Worm (Caenorhabditis elegans): Measurements from ENCODE around the gene Y43F8B.20.

Gene Y43F8B.20

DNA sequence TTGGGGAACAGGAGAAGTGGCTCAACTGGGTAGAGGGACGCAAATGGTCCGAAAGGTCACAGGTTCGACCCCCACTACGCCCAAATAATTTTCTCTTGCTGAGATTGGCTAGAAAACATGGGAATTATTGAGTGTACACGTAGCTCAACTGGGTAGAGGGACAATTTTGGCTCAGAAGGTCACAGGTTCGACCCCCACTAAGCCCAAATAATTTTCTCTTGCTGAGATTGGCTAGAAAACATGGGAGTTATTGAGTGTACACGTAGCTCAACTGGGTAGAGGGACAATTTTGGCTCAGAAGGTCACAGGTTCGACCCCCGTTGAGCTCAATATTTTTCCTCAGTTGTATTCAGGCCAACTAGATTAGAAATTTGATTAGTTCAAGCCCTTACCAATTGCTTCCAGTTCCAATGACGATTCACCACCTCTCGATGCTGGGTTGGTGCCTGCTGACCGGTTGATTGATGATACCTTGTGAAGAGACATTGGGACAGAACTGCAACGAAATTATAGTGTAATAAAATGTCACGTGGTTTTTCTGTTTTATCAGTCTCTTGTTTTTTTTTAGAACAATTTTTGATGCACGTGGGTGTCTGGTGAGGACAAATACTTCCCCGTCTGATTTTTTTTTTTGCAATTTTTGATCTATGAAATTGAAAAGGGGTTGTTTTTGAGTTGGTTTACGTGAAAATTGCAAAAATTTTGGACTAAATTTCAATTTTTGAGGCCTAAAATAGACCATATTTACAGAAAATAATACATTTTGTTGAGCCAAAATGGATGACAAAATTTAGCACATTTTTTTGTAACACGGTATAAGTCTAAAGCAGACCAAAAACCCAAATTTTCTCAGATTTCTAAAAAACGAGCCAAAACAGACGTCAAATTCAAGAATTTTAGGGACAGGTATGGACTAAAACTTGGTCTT lies 28.0 kb downstream of the Y43F8B.20 start:
- TF ChIP-seq nhr-2 (tag; optimal IDR thresholded peaks at IDR 0.05) (peak; percentile 2), lin-32 (GFP tag; optimal IDR thresholded peaks at IDR 0.05) (no peak), mab-5 (tag; optimal IDR thresholded peaks at IDR 0.05) (no peak), sem-2 (GFP tag; optimal IDR thresholded peaks at IDR 0.05) (no peak), sptf-1 (tag; optimal IDR thresholded peaks at IDR 0.05) (no peak), elt-3 (tag; optimal IDR thresholded peaks at IDR 0.05) (no peak), nhr-12 (tag; optimal IDR thresholded peaks at IDR 0.05) (no peak), snpc-4 (tag; optimal IDR thresholded peaks at IDR 0.05) (no peak), lin-13 (tag; optimal IDR thresholded peaks at IDR 0.05) (no peak), flh-1 (GFP tag; optimal IDR thresholded peaks at IDR 0.05) (no peak), ztf-11 (tag; optimal IDR thresholded peaks at IDR 0.05) (no peak), drap-1 (GFP tag; optimal IDR thresholded peaks at IDR 0.05) (peak; percentile 42)

DNA sequence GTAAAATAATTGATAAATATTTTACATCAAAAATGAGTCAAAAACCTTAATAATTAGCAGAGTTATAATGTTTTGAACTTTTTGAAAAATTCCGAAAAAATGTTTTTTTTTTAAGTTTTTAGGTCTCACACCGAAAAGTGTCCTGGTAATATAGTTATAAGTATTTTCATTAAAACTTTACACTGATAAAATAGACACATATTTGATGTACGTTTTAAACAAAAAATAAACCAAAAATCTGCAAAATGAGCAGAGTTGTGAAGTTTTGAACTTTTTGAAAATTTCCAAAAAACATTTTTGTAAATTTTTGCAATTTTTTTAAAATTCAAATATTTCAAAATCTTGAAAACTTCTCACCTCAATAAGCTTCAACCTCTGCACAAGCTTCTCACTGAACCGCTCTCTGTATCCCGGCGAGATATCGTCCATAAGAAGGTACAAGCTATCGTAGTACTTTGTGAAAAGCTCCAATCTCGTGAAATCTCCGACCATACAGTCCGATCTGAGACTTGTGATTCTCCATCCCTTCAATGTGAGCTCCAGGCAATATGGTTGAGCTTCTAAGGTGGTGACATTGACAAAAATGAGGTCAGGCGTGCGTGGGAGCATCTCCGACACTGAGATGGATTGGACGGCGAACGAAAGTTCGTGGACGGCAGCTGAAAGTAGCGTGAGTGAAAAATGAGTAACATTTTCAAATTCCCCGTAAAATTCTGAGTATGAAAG lies 28.8 kb downstream of the Y43F8B.20 start:
- TF ChIP-seq elt-1 (tag; optimal IDR thresholded peaks at IDR 0.05; ENCODE audit: borderline replicate concordance, insufficient read depth) (no peak), nhr-237 (tag; optimal IDR thresholded peaks at IDR 0.05) (no peak), M03D4.4 (tag; optimal IDR thresholded peaks at IDR 0.05) (no peak), snpc-4 (tag; optimal IDR thresholded peaks at IDR 0.05) (no peak), ham-2 (GFP tag; optimal IDR thresholded peaks at IDR 0.05) (no peak), blmp-1 (tag; optimal IDR thresholded peaks at IDR 0.05) (no peak), nhr-2 (tag; optimal IDR thresholded peaks at IDR 0.05) (no peak), cnd-1 (tag; optimal IDR thresholded peaks at IDR 0.05) (no peak), unc-62 (GFP tag; optimal IDR thresholded peaks at IDR 0.05) (no peak), flh-1 (GFP tag; optimal IDR thresholded peaks at IDR 0.05) (no peak), lin-13 (tag; optimal IDR thresholded peaks at IDR 0.05) (no peak), mep-1 (tag; optimal IDR thresholded peaks at IDR 0.05) (no peak), ceh-83 (GFP tag; optimal IDR thresholded peaks at IDR 0.05) (no peak), drap-1 (GFP tag; optimal IDR thresholded peaks at IDR 0.05) (no peak), ztf-11 (tag; optimal IDR thresholded peaks at IDR 0.05) (no peak), mab-5 (tag; optimal IDR thresholded peaks at IDR 0.05) (no peak), hlh-1 (tag; optimal IDR thresholded peaks at IDR 0.05) (no peak), bed-3 (GFP tag; optimal IDR thresholded peaks at IDR 0.05) (no peak), mls-2 (tag; optimal IDR thresholded peaks at IDR 0.05) (no peak)

DNA sequence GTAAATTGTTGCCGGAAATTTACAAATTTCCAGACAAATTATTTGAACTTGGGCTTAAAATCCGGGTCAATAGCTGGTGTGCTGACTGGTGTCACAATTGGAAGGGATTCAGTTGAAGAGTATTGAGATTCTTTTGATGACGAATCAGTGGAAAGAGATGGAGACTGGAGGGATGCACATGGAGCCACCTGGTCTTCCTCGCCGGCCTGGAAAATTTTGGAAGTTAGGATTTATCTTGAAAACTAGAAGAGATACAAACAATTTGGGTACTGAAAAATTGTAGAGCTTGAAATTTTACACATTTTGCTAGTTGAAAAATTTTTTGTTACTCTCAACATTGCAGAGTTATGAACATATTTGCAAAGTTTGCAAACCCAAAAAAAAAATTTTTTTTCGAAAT lies 29.5 kb downstream of the Y43F8B.20 start:
- TF ChIP-seq mab-5 (tag; optimal IDR thresholded peaks at IDR 0.05) (no peak), elt-3 (tag; optimal IDR thresholded peaks at IDR 0.05) (no peak), unc-120 (tag; optimal IDR thresholded peaks at IDR 0.05; ENCODE audit: poor library complexity, severe bottlenecking) (no peak), ztf-11 (tag; optimal IDR thresholded peaks at IDR 0.05) (no peak), unc-39 (tag; optimal IDR thresholded peaks at IDR 0.05) (no peak), ces-1 (GFP tag; optimal IDR thresholded peaks at IDR 0.05) (no peak), ceh-43 (GFP tag; optimal IDR thresholded peaks at IDR 0.05) (no peak), M03D4.4 (tag; optimal IDR thresholded peaks at IDR 0.05) (no peak), ham-2 (GFP tag; optimal IDR thresholded peaks at IDR 0.05) (no peak), elt-1 (tag; optimal IDR thresholded peaks at IDR 0.05; ENCODE audit: borderline replicate concordance, insufficient read depth) (no peak), nhr-76 (tag; optimal IDR thresholded peaks at IDR 0.05) (no peak), pha-4 (tag; optimal IDR thresholded peaks at IDR 0.05) (no peak), nhr-28 (tag; optimal IDR thresholded peaks at IDR 0.05) (no peak), drap-1 (GFP tag; optimal IDR thresholded peaks at IDR 0.05) (no peak), nhr-237 (tag; optimal IDR thresholded peaks at IDR 0.05) (no peak)

DNA sequence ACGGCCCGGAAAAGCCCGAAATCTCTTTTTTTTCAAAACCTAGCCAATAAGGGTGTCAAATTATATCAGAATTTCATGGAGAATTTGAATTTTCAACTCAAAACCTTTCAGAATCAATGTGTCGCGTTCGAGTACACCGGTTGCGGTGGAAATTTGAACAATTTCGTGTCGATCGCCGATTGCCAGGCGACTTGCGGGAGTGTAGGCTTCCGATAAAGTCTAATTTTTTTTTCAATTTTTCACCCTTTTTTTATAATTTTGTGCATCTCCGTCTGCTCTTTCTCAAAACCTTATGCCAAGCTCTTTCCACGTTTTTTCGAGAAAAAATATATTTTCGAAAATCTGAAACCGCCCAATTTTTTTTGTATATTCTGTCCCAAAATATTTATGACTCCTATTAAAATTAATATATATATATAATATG lies 30.1 kb downstream of the Y43F8B.20 start:
- no peak for TF ChIP-seq unc-62 (GFP tag; optimal IDR thresholded peaks at IDR 0.05)
- TF ChIP-seq nhr-2 (tag; optimal IDR thresholded peaks at IDR 0.05): no peak
- TF ChIP-seq ceh-43 (GFP tag; optimal IDR thresholded peaks at IDR 0.05): no peak
- no peak for TF ChIP-seq sem-2 (GFP tag; optimal IDR thresholded peaks at IDR 0.05)
- TF ChIP-seq drap-1 (GFP tag; optimal IDR thresholded peaks at IDR 0.05): no peak
- no peak for TF ChIP-seq mep-1 (tag; optimal IDR thresholded peaks at IDR 0.05)
- no peak for TF ChIP-seq hlh-1 (tag; optimal IDR thresholded peaks at IDR 0.05)
- TF ChIP-seq lin-13 (tag; optimal IDR thresholded peaks at IDR 0.05): no peak
- TF ChIP-seq nhr-12 (tag; optimal IDR thresholded peaks at IDR 0.05): no peak
- no peak for TF ChIP-seq M03D4.4 (tag; optimal IDR thresholded peaks at IDR 0.05)
- TF ChIP-seq elt-1 (tag; optimal IDR thresholded peaks at IDR 0.05; ENCODE audit: borderline replicate concordance, insufficient read depth): no peak
